Comparison of ENCODE assay signal across 4 worm cellular contexts in genomic region chrX:11033952-11034287, ce11.
A peak's percentile ranks its signal among the peaks of the same experiment; 100 is the strongest.
TF ChIP-seq lines count a peak whose summit lies in the region.

No protein-coding gene starts in this region.

TF ChIP-seq in whole organism, L1 larva, 84 proteins besides CTCF, POLR2A, EP300 and RAD21:
- TF ChIP-seq sup-37 (GFP tag; optimal IDR thresholded peaks at IDR 0.05; lab: Kevin White, UChicago) (no peak), dsc-1 (tag; optimal IDR thresholded peaks at IDR 0.05; lab: Kevin White, UChicago) (peak; percentile 63)

TF ChIP-seq in whole organism, L4 larva, 104 proteins besides CTCF, POLR2A, EP300 and RAD21:
- TF ChIP-seq lin-39 (tag; optimal IDR thresholded peaks at IDR 0.05; lab: Kevin White, UChicago) (no peak), nhr-10 (tag; optimal IDR thresholded peaks at IDR 0.05; lab: Kevin White, UChicago) (no peak), daf-12 (tag; optimal IDR thresholded peaks at IDR 0.05; lab: Kevin White, UChicago) (no peak), unc-62 (GFP tag; optimal IDR thresholded peaks at IDR 0.05 in 1 of 2; lab: Kevin White, UChicago) (peak in 1 of 2 experiments; percentile 51), unc-62 (tag; optimal IDR thresholded peaks at IDR 0.05; lab: Kevin White, UChicago) (no peak), nhr-41 (GFP tag; IDR thresholded peaks at IDR 0.05; lab: Robert Waterston, UW) (no peak), hlh-30 (tag; optimal IDR thresholded peaks at IDR 0.05; lab: Kevin White, UChicago; ENCODE audit: insufficient read depth) (no peak), mdt-29 (GFP tag; IDR thresholded peaks at IDR 0.05; lab: Robert Waterston, UW) (no peak), spr-3 (GFP tag; optimal IDR thresholded peaks at IDR 0.05; lab: Kevin White, UChicago) (no peak), aha-1 (tag; lab: Kevin White, UChicago) (peak; percentile 64), sdz-12 (GFP tag; optimal IDR thresholded peaks at IDR 0.05; lab: Kevin White, UChicago) (no peak), F49E8.2 (tag; optimal IDR thresholded peaks at IDR 0.05; lab: Kevin White, UChicago; ENCODE audit: borderline replicate concordance) (no peak), zip-2 (tag; optimal IDR thresholded peaks at IDR 0.05; lab: Kevin White, UChicago) (no peak), lsy-2 (tag; optimal IDR thresholded peaks at IDR 0.05; lab: Kevin White, UChicago) (no peak), egl-43 (GFP tag; IDR thresholded peaks at IDR 0.05; lab: Robert Waterston, UW) (no peak)

TF ChIP-seq in whole organism, late embryonic, 69 proteins besides CTCF, POLR2A, EP300 and RAD21:
- TF ChIP-seq ceh-6 (GFP tag; optimal IDR thresholded peaks at IDR 0.05; lab: Kevin White, UChicago): no peak
- peak; percentile 6 for TF ChIP-seq ceh-31 (tag; optimal IDR thresholded peaks at IDR 0.05; lab: Kevin White, UChicago)

TF ChIP-seq in whole organism, mixed stage, embryonic, 35 proteins besides CTCF, POLR2A, EP300 and RAD21:
- TF ChIP-seq ces-1 (GFP tag; optimal IDR thresholded peaks at IDR 0.05; lab: Kevin White, UChicago) (peak; percentile 48), ceh-39 (tag; optimal IDR thresholded peaks at IDR 0.05; lab: Kevin White, UChicago) (no peak)

Comparison
In these comparisons a context has a peak if more than half of its experiments do, and no peak if none do; other contexts are left out.
1. Of the 29 proteins assayed by ChIP-seq in both whole organism, L4 larva and whole organism, L1 larva: peak only in whole organism, L4 larva: aha-1; only in whole organism, L1 larva: none; in both: none; in neither: 27; mixed calls (peak in some experiments, not most) for 1.